Worm (Caenorhabditis elegans) whole organism, L3 larva: ENCODE results near the gene sri-62.
"Not testable (repeated sequence)": the region's sequence is repeated elsewhere in the genome, so short reads cannot be mapped to it uniquely, and the experiment has no call there.

ENCODE experiments used
- aly-2 ChIP-seq: fragments of 150-350 bp; optimal IDR thresholded peaks from 2 replicates; lab custom pipeline; 2014; ENCODE audit warnings: missing biosample characterization, missing genetic modification characterization
- ama-1 ChIP-seq: fragments of 150-350 bp; optimal IDR thresholded peaks from 2 replicates; lab custom pipeline; 2018
- ceh-28 ChIP-seq: fragments of 150-350 bp; optimal IDR thresholded peaks from 2 replicates; lab custom pipeline; 2014; ENCODE audit warnings: missing biosample characterization, missing genetic modification reagents, missing genetic modification characterization
- ceh-82 ChIP-seq: fragments of 150-350 bp; optimal IDR thresholded peaks from 2 replicates; lab custom pipeline; 2014; ENCODE audit warnings: missing biosample characterization, missing genetic modification characterization
- ceh-9 ChIP-seq: sonication (generic microtip); optimal IDR thresholded peaks from 2 replicates; lab custom pipeline; 2018; ENCODE audit warnings: missing biosample characterization, missing genetic modification characterization
- daf-12 ChIP-seq: fragments of 150-350 bp; optimal IDR thresholded peaks from 2 replicates; lab custom pipeline; 2014; ENCODE audit warnings: missing biosample characterization, missing genetic modification reagents, missing genetic modification characterization
- egl-5 ChIP-seq: fragments of 150-350 bp; optimal IDR thresholded peaks from 2 replicates; lab custom pipeline; 2017; ENCODE audit warnings: missing biosample characterization, missing genetic modification reagents, missing genetic modification characterization, inconsistent platforms
- elt-3 ChIP-seq, 3 experiments: fragments of 150-350 bp in 1 of 3; sonication (generic microtip) in 2 of 3; optimal IDR thresholded peaks; 2 replicates in 2 of 3; 4 replicates in 1 of 3; lab custom pipeline; 2014 to 2017; ENCODE audit warnings: missing biosample characterization in 3 of 3, missing genetic modification characterization in 3 of 3
- eor-1 ChIP-seq, 2 experiments: fragments of 150-350 bp; optimal IDR thresholded peaks; 2 replicates each; lab custom pipeline; 2014 to 2018; ENCODE audit warnings: missing biosample characterization in 2 of 2, missing genetic modification characterization in 2 of 2
- fkh-10 ChIP-seq: sonication (generic microtip); optimal IDR thresholded peaks from 2 replicates; lab custom pipeline; 2017; ENCODE audit warnings: missing biosample characterization, missing genetic modification reagents, missing genetic modification characterization
- fkh-2 ChIP-seq: fragments of 150-350 bp; optimal IDR thresholded peaks from 2 replicates; lab custom pipeline; 2014; ENCODE audit warnings: missing biosample characterization, missing genetic modification reagents, missing genetic modification characterization
- hmg-11 ChIP-seq: sonication (generic microtip); optimal IDR thresholded peaks from 2 replicates; lab custom pipeline; 2016; ENCODE audit warnings: missing genetic modification characterization, missing compliant biosample characterization
- jun-1 ChIP-seq: fragments of 150-350 bp; optimal IDR thresholded peaks from 2 replicates; lab custom pipeline; 2014; ENCODE audit warnings: missing biosample characterization, missing genetic modification reagents, missing genetic modification characterization
- lin-15B ChIP-seq: fragments of 150-350 bp; optimal IDR thresholded peaks from 2 replicates; lab custom pipeline; 2014; ENCODE audit warnings: missing biosample characterization, missing genetic modification characterization
- lin-39 ChIP-seq: fragments of 150-350 bp; optimal IDR thresholded peaks from 2 replicates; lab custom pipeline; 2018; ENCODE audit warnings: missing biosample characterization, missing genetic modification reagents, missing genetic modification characterization
- mml-1 ChIP-seq: fragments of 150-350 bp; sonication (generic microtip); optimal IDR thresholded peaks from 3 replicates; lab custom pipeline; 2014; ENCODE audit warnings: missing biosample characterization, missing genetic modification characterization
- nhr-11 ChIP-seq: fragments of 150-350 bp; optimal IDR thresholded peaks from 2 replicates; lab custom pipeline; 2014; ENCODE audit warnings: missing biosample characterization, missing genetic modification characterization
- nhr-12 ChIP-seq: fragments of 150-350 bp; optimal IDR thresholded peaks from 2 replicates; lab custom pipeline; 2014; ENCODE audit warnings: missing biosample characterization, missing genetic modification characterization
- nhr-28 ChIP-seq: fragments of 150-350 bp; optimal IDR thresholded peaks from 2 replicates; lab custom pipeline; 2014; ENCODE audit warnings: missing biosample characterization, missing genetic modification characterization
- nhr-43 ChIP-seq: sonication (generic microtip); optimal IDR thresholded peaks from 2 replicates; lab custom pipeline; 2016; ENCODE audit warnings: mild to moderate bottlenecking, missing genetic modification characterization, missing compliant biosample characterization; ENCODE audit not compliant: poor library complexity, severe bottlenecking
- nhr-67 ChIP-seq: fragments of 150-350 bp; optimal IDR thresholded peaks from 2 replicates; lab custom pipeline; 2014; ENCODE audit warnings: missing biosample characterization, missing genetic modification characterization
- nhr-76 ChIP-seq: fragments of 150-350 bp; sonication (generic microtip); optimal IDR thresholded peaks from 5 replicates; lab custom pipeline; 2014; ENCODE audit warnings: missing biosample characterization, missing genetic modification characterization
- nhr-77 ChIP-seq: fragments of 150-350 bp; optimal IDR thresholded peaks from 2 replicates; lab custom pipeline; 2014; ENCODE audit warnings: missing biosample characterization, missing genetic modification characterization
- pha-4 ChIP-seq: fragments of 150-350 bp; optimal IDR thresholded peaks from 2 replicates; lab custom pipeline; 2014; ENCODE audit warnings: missing biosample characterization, missing genetic modification reagents, missing genetic modification characterization
- pqm-1 ChIP-seq: fragments of 150-350 bp; optimal IDR thresholded peaks from 2 replicates; lab custom pipeline; 2017; ENCODE audit warnings: missing biosample characterization, missing genetic modification characterization, inconsistent platforms
- tbx-2 ChIP-seq: sonication (generic microtip); optimal IDR thresholded peaks from 2 replicates; lab custom pipeline; 2016; ENCODE audit warnings: mild to moderate bottlenecking, missing genetic modification characterization, missing compliant biosample characterization
- zag-1 ChIP-seq: fragments of 150-350 bp; optimal IDR thresholded peaks from 2 replicates; lab custom pipeline; 2014; ENCODE audit warnings: missing biosample characterization, missing genetic modification characterization
- ztf-11 ChIP-seq: fragments of 150-350 bp; optimal IDR thresholded peaks from 2 replicates; lab custom pipeline; 2014; ENCODE audit warnings: missing biosample characterization, missing genetic modification characterization

Gene sri-62

ce11 chrII:2702757-2703156 is 4.5 kb upstream of the sri-62 start, which contains the start of gene sri-60:
Gene sri-60, minus strand, starts transcription at chrII:2702857.
- no peak for TF ChIP-seq hmg-11 (tag; lab: Kevin White, UChicago)
- no peak for TF ChIP-seq nhr-28 (tag; lab: Kevin White, UChicago)
- TF ChIP-seq nhr-67 (tag; lab: Kevin White, UChicago), result no peak
- TF ChIP-seq egl-5 (tag; lab: Kevin White, UChicago), result no peak
- TF ChIP-seq nhr-11 (tag; lab: Kevin White, UChicago), result no peak
- TF ChIP-seq elt-3 (tag; optimal IDR thresholded peaks at IDR 0.05; lab: Kevin White, UChicago), result no peak
- no peak for TF ChIP-seq ztf-11 (tag; lab: Kevin White, UChicago)
- no peak for TF ChIP-seq zag-1 (tag; lab: Kevin White, UChicago)
- TF ChIP-seq ceh-28, result no peak
- TF ChIP-seq ceh-82 (tag; lab: Kevin White, UChicago), result no peak
- no peak for TF ChIP-seq fkh-2 (tag; lab: Kevin White, UChicago)
- TF ChIP-seq nhr-77 (tag; lab: Kevin White, UChicago), result no peak
- TF ChIP-seq pha-4 (tag; lab: Kevin White, UChicago), result no peak
- TF ChIP-seq aly-2 (tag; lab: Kevin White, UChicago), result no peak
- TF ChIP-seq nhr-76, result no peak
- no peak for TF ChIP-seq fkh-10 (GFP tag; lab: Kevin White, UChicago)
- no peak for TF ChIP-seq tbx-2 (tag; lab: Kevin White, UChicago)
- no peak for TF ChIP-seq eor-1 (tag; optimal IDR thresholded peaks at IDR 0.05; lab: Kevin White, UChicago)
- no peak for TF ChIP-seq mml-1

- no peak for TF ChIP-seq lin-39 (tag; lab: Kevin White, UChicago)
- no peak for TF ChIP-seq ceh-82 (tag; lab: Kevin White, UChicago)
- no peak for TF ChIP-seq nhr-67 (tag; lab: Kevin White, UChicago)
- no peak for TF ChIP-seq jun-1 (tag; lab: Kevin White, UChicago)
- TF ChIP-seq elt-3 (tag; optimal IDR thresholded peaks at IDR 0.05; lab: Kevin White, UChicago), result no peak
- no peak for TF ChIP-seq egl-5 (tag; lab: Kevin White, UChicago)
- no peak for TF ChIP-seq nhr-43 (tag; lab: Kevin White, UChicago)
- no peak for TF ChIP-seq pha-4 (tag; lab: Kevin White, UChicago)
These were observed 2.0 kb upstream of the sri-62 start, which contains the start of gene sri-61 for ce11 chrII:2700229-2700628. Gene sri-61, minus strand, starts transcription at chrII:2700329.

- TF ChIP-seq fkh-10 (GFP tag; lab: Kevin White, UChicago) (peak; percentile 56), ama-1 (lab: Kevin White, UChicago) (no peak), ceh-9 (no peak), hmg-11 (tag; lab: Kevin White, UChicago) (no peak)
- TF ChIP-seq, all 47 proteins: peak for 1
These were observed 3.2 kb downstream of the sri-62 start for ce11 chrII:2695079-2695478.

- no peak for TF ChIP-seq nhr-77 (tag; lab: Kevin White, UChicago)
- no peak for TF ChIP-seq lin-15B (tag; lab: Kevin White, UChicago)
These were observed 5.8 kb downstream of the sri-62 start, which contains the start of gene set-11 for ce11 chrII:2692476-2692875. Gene set-11, minus strand, starts transcription at chrII:2692576.

- TF ChIP-seq nhr-12 (tag; lab: Kevin White, UChicago) (no peak), daf-12 (no peak), nhr-77 (tag; lab: Kevin White, UChicago) (no peak), nhr-76 (no peak), fkh-10 (GFP tag; lab: Kevin White, UChicago) (no peak), ama-1 (lab: Kevin White, UChicago) (no peak), eor-1 (tag; optimal IDR thresholded peaks at IDR 0.05; lab: Kevin White, UChicago) (no peak), aly-2 (tag; lab: Kevin White, UChicago) (no peak)
These were observed 8.2 kb downstream of the sri-62 start, which contains the start of gene nspf-3 for ce11 chrII:2690080-2690479. Gene nspf-3, minus strand, starts transcription at chrII:2690180.

- not testable (repeated sequence) for TF ChIP-seq nhr-43 (tag; lab: Kevin White, UChicago); pqm-1; nhr-67 (tag; lab: Kevin White, UChicago)
These were observed 9.7 kb downstream of the sri-62 start, which contains the start of gene nspf-2 for ce11 chrII:2688616-2689015. Gene nspf-2, plus strand, starts transcription at chrII:2688916.
